Fruit fly (Drosophila melanogaster) whole organism, embryonic: Measurements from ENCODE around the gene Ugt36F1.
A peak's percentile ranks its signal among the peaks of the same experiment; 100 is the strongest.

Source experiments
- ATbp ChIP-seq: fragments of 200-800 bp; sonication (Bioruptor generic); optimal IDR thresholded peaks from 2 replicates; lab custom pipeline; 2017; ENCODE audit warnings: missing biosample characterization, mild to moderate bottlenecking, missing genetic modification characterization, missing genetic modification reagents
- Atf6 ChIP-seq: fragments of 200-800 bp; sonication (Bioruptor generic); IDR thresholded peaks from 2 replicates; pipeline ENCODE4 v1.3.6; 2022; ENCODE audit warnings: missing biosample characterization, missing genetic modification characterization
- CG10209 ChIP-seq: fragments of 200-800 bp; sonication (Bioruptor generic); optimal IDR thresholded peaks from 3 replicates; lab custom pipeline; 2017; ENCODE audit warnings: missing biosample characterization, mild to moderate bottlenecking, missing genetic modification characterization, missing genetic modification reagents
- CG10565 ChIP-seq: fragments of 200-800 bp; sonication (Bioruptor generic); optimal IDR thresholded peaks from 3 replicates; lab custom pipeline; 2016; ENCODE audit warnings: missing biosample characterization, mild to moderate bottlenecking, missing genetic modification characterization
- CG11695 ChIP-seq: fragments of 200-800 bp; sonication (Bioruptor generic); IDR thresholded peaks from 3 replicates; pipeline ENCODE4 v1.3.6; 2022; ENCODE audit warnings: missing biosample characterization, missing genetic modification characterization
- CG12071 ChIP-seq: fragments of 200-800 bp; sonication (Bioruptor generic); optimal IDR thresholded peaks from 3 replicates; lab custom pipeline; 2018; ENCODE audit warnings: missing biosample characterization, mild to moderate bottlenecking, missing genetic modification characterization
- CG12391 ChIP-seq: fragments of 200-800 bp; sonication (Bioruptor generic); optimal IDR thresholded peaks from 3 replicates; lab custom pipeline; 2018; ENCODE audit warnings: missing biosample characterization, mild to moderate bottlenecking, missing genetic modification characterization, moderate library complexity
- CG12769 ChIP-seq: fragments of 200-800 bp; sonication (Bioruptor generic); optimal IDR thresholded peaks from 2 replicates; lab custom pipeline; 2019; ENCODE audit warnings: missing biosample characterization, mild to moderate bottlenecking, missing genetic modification characterization, moderate library complexity
- CG14014 ChIP-seq: fragments of 200-800 bp; sonication (Bioruptor generic); IDR thresholded peaks from 2 replicates; pipeline ENCODE4 v1.3.6; 2022; ENCODE audit warnings: missing biosample characterization, missing genetic modification characterization
- CG14965 ChIP-seq: fragments of 200-800 bp; sonication (Bioruptor generic); optimal IDR thresholded peaks from 2 replicates; lab custom pipeline; 2016; ENCODE audit warnings: missing biosample characterization, missing genetic modification characterization, borderline replicate concordance
- CG15269 ChIP-seq: fragments of 200-800 bp; sonication (Bioruptor generic); optimal IDR thresholded peaks from 2 replicates; lab custom pipeline; 2018; ENCODE audit warnings: missing biosample characterization, mild to moderate bottlenecking, missing genetic modification characterization, moderate library complexity
- CG17385 ChIP-seq: fragments of 200-800 bp; sonication (Bioruptor generic); optimal IDR thresholded peaks from 3 replicates; lab custom pipeline; 2018; ENCODE audit warnings: missing biosample characterization, mild to moderate bottlenecking, missing genetic modification characterization
- CG1792 ChIP-seq: fragments of 200-800 bp; sonication (Bioruptor generic); optimal IDR thresholded peaks from 2 replicates; lab custom pipeline; 2016; ENCODE audit warnings: missing biosample characterization, missing genetic modification characterization
- CG2678 ChIP-seq: fragments of 200-800 bp; sonication (Bioruptor generic); optimal IDR thresholded peaks from 3 replicates; lab custom pipeline; 2019; ENCODE audit warnings: missing biosample characterization, mild to moderate bottlenecking, missing genetic modification characterization, moderate library complexity
- CG32532 ChIP-seq: fragments of 200-800 bp; sonication (Bioruptor generic); IDR thresholded peaks from 2 replicates; pipeline ENCODE4 v1.3.6; 2022; ENCODE audit warnings: missing biosample characterization, missing genetic modification characterization
- CG43689 ChIP-seq: fragments of 200-800 bp; sonication (Bioruptor generic); IDR thresholded peaks from 2 replicates; pipeline ENCODE4 v1.3.6; 2022; ENCODE audit warnings: missing biosample characterization, missing genetic modification characterization
- CG4404 ChIP-seq: fragments of 200-800 bp; sonication (Bioruptor generic); IDR thresholded peaks from 2 replicates; pipeline ENCODE4 v1.3.6; 2022; ENCODE audit warnings: missing biosample characterization, missing genetic modification characterization
- CG4707 ChIP-seq: fragments of 200-800 bp; sonication (Bioruptor generic); optimal IDR thresholded peaks from 2 replicates; lab custom pipeline; 2018; ENCODE audit warnings: missing biosample characterization, mild to moderate bottlenecking, missing genetic modification characterization, moderate library complexity
- CG4854 ChIP-seq: fragments of 200-800 bp; sonication (Bioruptor generic); optimal IDR thresholded peaks from 2 replicates; lab custom pipeline; 2016; ENCODE audit warnings: missing biosample characterization, missing genetic modification characterization, inconsistent platforms
- CG5180 ChIP-seq: fragments of 200-800 bp; sonication (Bioruptor generic); optimal IDR thresholded peaks from 3 replicates; lab custom pipeline; 2017; ENCODE audit warnings: missing biosample characterization, missing genetic modification characterization, mild to moderate bottlenecking, moderate library complexity, missing genetic modification reagents
- CG6175 ChIP-seq: fragments of 200-800 bp; sonication (Bioruptor generic); IDR thresholded peaks from 3 replicates; pipeline ENCODE4 v1.3.6; 2022; ENCODE audit warnings: missing biosample characterization, missing genetic modification characterization
- CG6813 ChIP-seq: fragments of 200-800 bp; sonication (Bioruptor generic); optimal IDR thresholded peaks from 2 replicates; lab custom pipeline; 2017; ENCODE audit warnings: missing biosample characterization, missing genetic modification characterization, mild to moderate bottlenecking, moderate library complexity, missing genetic modification reagents
- CG7839 ChIP-seq: fragments of 200-800 bp; sonication (Bioruptor generic); optimal IDR thresholded peaks from 3 replicates; lab custom pipeline; 2018; ENCODE audit warnings: missing biosample characterization, mild to moderate bottlenecking, missing genetic modification characterization, moderate library complexity
- CG9215 ChIP-seq: fragments of 200-800 bp; sonication (Bioruptor generic); IDR thresholded peaks from 2 replicates; pipeline ENCODE4 v1.3.6; 2022; ENCODE audit warnings: missing biosample characterization, missing genetic modification characterization
- D ChIP-seq, 2 experiments: fragments of 200-800 bp in 1 of 2; fragments of >200 bp in 1 of 2; sonication (Bioruptor generic) in 1 of 2; optimal IDR thresholded peaks; 2 replicates in 1 of 2; 3 replicates in 1 of 2; lab custom pipeline; 2017; ENCODE audit warnings: mild to moderate bottlenecking in 1 of 2, missing biosample characterization in 1 of 2, missing genetic modification characterization in 1 of 2, missing genetic modification reagents in 1 of 2
- Dek ChIP-seq: fragments of 200-800 bp; sonication (Bioruptor generic); optimal IDR thresholded peaks from 3 replicates; lab custom pipeline; 2019; ENCODE audit warnings: missing biosample characterization, mild to moderate bottlenecking, missing genetic modification characterization, moderate library complexity
- Dref ChIP-seq: fragments of 200-800 bp; sonication (Bioruptor generic); IDR thresholded peaks from 2 replicates; pipeline ENCODE4 v1.3.6; 2022; ENCODE audit warnings: missing biosample characterization, missing genetic modification characterization
- E2f1 ChIP-seq: fragments of 200-800 bp; sonication (Bioruptor generic); IDR thresholded peaks from 2 replicates; pipeline ENCODE4 v1.3.6; 2022; ENCODE audit warnings: missing biosample characterization, missing genetic modification characterization
- HLH54F ChIP-seq: fragments of 200-800 bp; sonication (Bioruptor generic); optimal IDR thresholded peaks from 3 replicates; lab custom pipeline; 2016; ENCODE audit warnings: missing biosample characterization, missing genetic modification characterization
- HmgZ ChIP-seq: fragments of 200-800 bp; sonication (Bioruptor generic); optimal IDR thresholded peaks from 2 replicates; lab custom pipeline; 2018; ENCODE audit warnings: missing biosample characterization, mild to moderate bottlenecking, missing genetic modification characterization
- Hmr ChIP-seq: fragments of 200-800 bp; sonication (Bioruptor generic); optimal IDR thresholded peaks from 3 replicates; lab custom pipeline; 2017; ENCODE audit warnings: mild to moderate bottlenecking, missing biosample characterization, missing genetic modification reagents, missing genetic modification characterization
- Lim3 ChIP-seq: fragments of 200-800 bp; sonication (Bioruptor generic); IDR thresholded peaks from 2 replicates; pipeline ENCODE4 v1.3.6; 2022; ENCODE audit warnings: missing biosample characterization, missing genetic modification characterization
- Med ChIP-seq: fragments of 200-800 bp; sonication (Bioruptor generic); peaks from one replicate; lab custom pipeline; 2016; ENCODE audit warnings: missing biosample characterization, missing genetic modification characterization, mild to moderate bottlenecking, inconsistent platforms, moderate library complexity
- Nf-YC ChIP-seq: fragments of 200-800 bp; optimal IDR thresholded peaks from 3 replicates; lab custom pipeline; 2019; ENCODE audit warnings: missing biosample characterization, mild to moderate bottlenecking, missing genetic modification characterization, moderate library complexity
- Opbp ChIP-seq: fragments of 200-800 bp; sonication (Bioruptor generic); IDR thresholded peaks from 3 replicates; pipeline ENCODE4 v1.3.6; 2022; ENCODE audit warnings: missing biosample characterization, missing genetic modification characterization; ENCODE audit not compliant: partially characterized antibody
- Sox100B ChIP-seq: fragments of 200-800 bp; sonication (Bioruptor generic); optimal IDR thresholded peaks from 3 replicates; lab custom pipeline; 2018; ENCODE audit warnings: missing biosample characterization, mild to moderate bottlenecking, missing genetic modification characterization
- Sox102F ChIP-seq: fragments of 200-800 bp; sonication (Bioruptor generic); optimal IDR thresholded peaks from 2 replicates; lab custom pipeline; 2018; ENCODE audit warnings: missing biosample characterization, mild to moderate bottlenecking, missing genetic modification characterization, moderate library complexity
- Taf1 ChIP-seq: fragments of 200-800 bp; sonication (Bioruptor generic); IDR thresholded peaks from 2 replicates; pipeline ENCODE4 v1.3.6; 2022; ENCODE audit warnings: missing biosample characterization, missing genetic modification characterization
- Usf ChIP-seq: fragments of 200-800 bp; sonication (Bioruptor generic); optimal IDR thresholded peaks from 2 replicates; lab custom pipeline; 2017; ENCODE audit warnings: missing genotype, missing biosample characterization, missing genetic modification characterization
- ase ChIP-seq: fragments of 200-800 bp; sonication (Bioruptor generic); IDR thresholded peaks from 3 replicates; pipeline ENCODE4 v1.3.6; 2022; ENCODE audit warnings: missing biosample characterization, missing genetic modification characterization
- danr ChIP-seq: fragments of 200-800 bp; sonication (Bioruptor generic); IDR thresholded peaks from 2 replicates; pipeline ENCODE4 v1.3.6; 2022; ENCODE audit warnings: missing biosample characterization, missing genetic modification characterization
- dysf ChIP-seq: fragments of 200-800 bp; sonication (Bioruptor generic); IDR thresholded peaks from 3 replicates; pipeline ENCODE4 v1.3.6; 2022; ENCODE audit warnings: missing biosample characterization, missing genetic modification characterization
- emc ChIP-seq: fragments of 200-800 bp; sonication (Bioruptor generic); optimal IDR thresholded peaks from 2 replicates; lab custom pipeline; 2016; ENCODE audit warnings: missing biosample characterization, missing genetic modification characterization
- mld ChIP-seq: fragments of 200-800 bp; sonication (Bioruptor generic); IDR thresholded peaks from 3 replicates; pipeline ENCODE4 v1.3.6; 2022; ENCODE audit warnings: missing biosample characterization, missing genetic modification characterization; ENCODE audit not compliant: partially characterized antibody
- sens ChIP-seq: fragments of 200-800 bp; sonication (Bioruptor generic); peaks from one replicate; lab custom pipeline; 2016; ENCODE audit warnings: missing biosample characterization, missing genetic modification characterization
- sima ChIP-seq: fragments of 200-800 bp; sonication (Bioruptor generic); optimal IDR thresholded peaks from 2 replicates; lab custom pipeline; 2016; ENCODE audit warnings: missing biosample characterization, missing genetic modification characterization
- slou ChIP-seq: fragments of 200-800 bp; sonication (Bioruptor generic); optimal IDR thresholded peaks from 3 replicates; lab custom pipeline; 2016; ENCODE audit warnings: missing biosample characterization, missing genetic modification characterization
- ttk ChIP-seq: fragments of 200-800 bp; sonication (Bioruptor generic); IDR thresholded peaks from 2 replicates; pipeline ENCODE4 v2.1.2; 2022; ENCODE audit warnings: missing biosample characterization, missing genetic modification characterization
- vvl ChIP-seq: fragments of 200-800 bp; sonication (Bioruptor generic); IDR thresholded peaks from 2 replicates; pipeline ENCODE4 v1.3.6; 2022; ENCODE audit warnings: missing biosample characterization, missing genetic modification characterization
- wek ChIP-seq: fragments of 200-800 bp; sonication (Bioruptor generic); optimal IDR thresholded peaks from 3 replicates; lab custom pipeline; 2018; ENCODE audit warnings: missing biosample characterization, mild to moderate bottlenecking, missing genetic modification characterization, moderate library complexity
- yki ChIP-seq: fragments of >200 bp; optimal IDR thresholded peaks from 3 replicates; lab custom pipeline; 2018

Ugt36F1 gene

dm6 chr2L:18864093-18864492 lies 44.9 kb downstream of the Ugt36F1 start (continued):
- TF ChIP-seq sima (GFP tag; lab: Kevin White, UChicago) (no peak), Sox102F (GFP tag; lab: Kevin White, UChicago) (peak; percentile 23), CG11695 (GFP tag; lab: Robert Waterston, UW) (no peak; the same call in 2 of the 3 replicates), CG9215 (GFP tag; lab: Robert Waterston, UW) (no peak), slou (GFP tag; lab: Kevin White, UChicago) (no peak), CG6813 (GFP tag; lab: Kevin White, UChicago) (no peak), Opbp (GFP tag; lab: Robert Waterston, UW) (no peak), ATbp (GFP tag; lab: Kevin White, UChicago) (peak; percentile 57), yki (lab: Kevin White, UChicago) (no peak), CG17385 (GFP tag; lab: Kevin White, UChicago) (no peak), CG10209 (peak; percentile 32), CG5180 (no peak), CG10565 (GFP tag; lab: Kevin White, UChicago) (no peak), ttk (GFP tag; lab: Robert Waterston, UW) (no peak), emc (GFP tag; lab: Kevin White, UChicago) (no peak), Lim3 (GFP tag; lab: Robert Waterston, UW) (no peak), Hmr (peak; percentile 34), danr (GFP tag; lab: Robert Waterston, UW) (no peak), Taf1 (GFP tag; lab: Robert Waterston, UW) (no peak), Sox100B (no peak), dysf (GFP tag; lab: Robert Waterston, UW) (no peak), CG14014 (GFP tag; lab: Robert Waterston, UW) (peak; percentile 37; the same call in 1 of the 2 replicates), CG15269 (tag; lab: Kevin White, UChicago) (no peak), Nf-YC (no peak), Dref (no peak), CG2678 (tag; lab: Kevin White, UChicago) (peak; percentile 17), CG4404 (GFP tag; lab: Robert Waterston, UW) (no peak), HLH54F (GFP tag; lab: Kevin White, UChicago) (no peak), CG14965 (GFP tag; lab: Kevin White, UChicago) (no peak), D (optimal IDR thresholded peaks at IDR 0.05; lab: Kevin White, UChicago) (no peak), D (GFP tag; optimal IDR thresholded peaks at IDR 0.05; lab: Kevin White, UChicago) (no peak), CG6175 (GFP tag; lab: Robert Waterston, UW) (no peak), mld (no peak), wek (GFP tag; lab: Kevin White, UChicago) (peak; percentile 14), Usf (GFP tag; lab: Kevin White, UChicago) (no peak), ase (no peak), CG7839 (tag; lab: Kevin White, UChicago) (no peak), CG12071 (peak; percentile 52), E2f1 (GFP tag; lab: Robert Waterston, UW) (no peak), CG12391 (tag; lab: Kevin White, UChicago) (no peak), Atf6 (GFP tag; lab: Robert Waterston, UW) (no peak), CG4707 (GFP tag; lab: Kevin White, UChicago) (no peak), CG4854 (GFP tag; lab: Kevin White, UChicago) (no peak), Med (GFP tag; lab: Kevin White, UChicago) (peak; percentile 65), CG32532 (GFP tag; lab: Robert Waterston, UW) (peak; percentile 24; the same call in 1 of the 2 replicates), HmgZ (tag; lab: Kevin White, UChicago) (no peak), sens (GFP tag; lab: Kevin White, UChicago) (peak; percentile 20), vvl (GFP tag; lab: Robert Waterston, UW) (0 out of 2 replicates have a peak, but pooled peaks have one; percentile 25), Dek (tag; lab: Kevin White, UChicago) (no peak), CG12769 (tag; lab: Kevin White, UChicago) (peak; percentile 39), CG1792 (GFP tag; lab: Kevin White, UChicago) (no peak), CG43689 (GFP tag; lab: Robert Waterston, UW) (0 out of 2 replicates have a peak, but pooled peaks have one; percentile 38)
